Worm (Caenorhabditis elegans): ENCODE results near the gene apy-1.

- no peak for TF ChIP-seq flt-1 (GFP tag; IDR thresholded peaks at IDR 0.05)
- no peak for TF ChIP-seq klf-2 (GFP tag; conservative IDR thresholded peaks at IDR 0.05)
- no peak for TF ChIP-seq ztf-29 (GFP tag; IDR thresholded peaks at IDR 0.05)
- TF ChIP-seq T22C8.4 (GFP tag; IDR thresholded peaks at IDR 0.05): no peak
- TF ChIP-seq ztf-23 (GFP tag; IDR thresholded peaks at IDR 0.05): no peak
- TF ChIP-seq med-1 (GFP tag; optimal IDR thresholded peaks at IDR 0.05; ENCODE audit: insufficient read depth): no peak
- TF ChIP-seq tab-1 (GFP tag; IDR thresholded peaks at IDR 0.05): no peak
- no peak for TF ChIP-seq ref-1 (GFP tag; conservative IDR thresholded peaks at IDR 0.05)
Observed at ce11 chrX:7587741-7588235, 18.3 kb upstream of the apy-1 start.

All from whole organism, midembryonic.